Worm (Caenorhabditis elegans) whole organism, late embryonic: ENCODE data around the gene F32H5.3.

Source experiments
- C08G9.2 ChIP-seq: sonication (generic microtip); optimal IDR thresholded peaks from 2 replicates; lab custom pipeline; 2016; ENCODE audit warnings: mild to moderate bottlenecking, missing genetic modification characterization, moderate library complexity, missing compliant biosample characterization
- F13H6.1 ChIP-seq: sonication (generic microtip); optimal IDR thresholded peaks from 2 replicates; lab custom pipeline; 2016; ENCODE audit warnings: missing genetic modification characterization, missing compliant biosample characterization
- K02D7.2 ChIP-seq: sonication (generic microtip); optimal IDR thresholded peaks from 2 replicates; lab custom pipeline; 2017; ENCODE audit warnings: mild to moderate bottlenecking, missing genetic modification characterization, missing compliant biosample characterization
- Y22D7AL.16 ChIP-seq: sonication (generic microtip); optimal IDR thresholded peaks from 2 replicates; lab custom pipeline; 2016; ENCODE audit warnings: missing genetic modification characterization, missing compliant biosample characterization
- ahr-1 ChIP-seq: sonication (generic microtip); optimal IDR thresholded peaks from 2 replicates; lab custom pipeline; 2016; ENCODE audit warnings: missing genetic modification characterization, missing compliant biosample characterization
- ama-1 ChIP-seq: fragments of 150-350 bp; optimal IDR thresholded peaks from 2 replicates; lab custom pipeline; 2014
- ceh-14 ChIP-seq: sonication (generic microtip); optimal IDR thresholded peaks from 2 replicates; lab custom pipeline; 2016; ENCODE audit warnings: missing genotype, missing genetic modification characterization, missing compliant biosample characterization
- ceh-18 ChIP-seq: sonication (generic microtip); optimal IDR thresholded peaks from 2 replicates; lab custom pipeline; 2016; ENCODE audit warnings: missing genetic modification characterization, missing compliant biosample characterization
- ceh-19 ChIP-seq: fragments of 200-800 bp; sonication (Bioruptor generic); optimal IDR thresholded peaks from 2 replicates; lab custom pipeline; 2018; ENCODE audit warnings: mild to moderate bottlenecking, missing genetic modification characterization, missing compliant biosample characterization
- ceh-2 ChIP-seq: sonication (generic microtip); optimal IDR thresholded peaks from 2 replicates; lab custom pipeline; 2016; ENCODE audit warnings: missing genotype, missing genetic modification characterization, missing compliant biosample characterization
- ceh-22 ChIP-seq: sonication (generic microtip); optimal IDR thresholded peaks from 2 replicates; lab custom pipeline; 2017; ENCODE audit warnings: missing biosample characterization, missing genetic modification characterization
- ceh-24 ChIP-seq: sonication (generic microtip); optimal IDR thresholded peaks from 2 replicates; lab custom pipeline; 2016; ENCODE audit warnings: mild to moderate bottlenecking, missing genetic modification characterization, missing compliant biosample characterization
- ceh-31 ChIP-seq: sonication (generic microtip); optimal IDR thresholded peaks from 2 replicates; lab custom pipeline; 2016; ENCODE audit warnings: missing genetic modification characterization, missing compliant biosample characterization
- ceh-6 ChIP-seq: fragments of 200-800 bp; sonication (Bioruptor generic); optimal IDR thresholded peaks from 2 replicates; lab custom pipeline; 2018; ENCODE audit warnings: mild to moderate bottlenecking, missing genetic modification characterization, missing compliant biosample characterization
- ceh-9 ChIP-seq: sonication (generic microtip); optimal IDR thresholded peaks from 2 replicates; lab custom pipeline; 2016; ENCODE audit warnings: mild to moderate bottlenecking, missing genetic modification characterization, inconsistent platforms, missing compliant biosample characterization
- dmd-4 ChIP-seq: sonication (generic microtip); optimal IDR thresholded peaks from 2 replicates; lab custom pipeline; 2016; ENCODE audit warnings: borderline replicate concordance, missing genetic modification characterization, missing compliant biosample characterization
- elt-2 ChIP-seq: sonication (generic microtip); optimal IDR thresholded peaks from 2 replicates; lab custom pipeline; 2016; ENCODE audit warnings: missing genetic modification reagents, missing genetic modification characterization, missing compliant biosample characterization
- elt-4 ChIP-seq: sonication (generic microtip); optimal IDR thresholded peaks from 2 replicates; lab custom pipeline; 2016; ENCODE audit warnings: missing genetic modification characterization, missing compliant biosample characterization
- ets-4 ChIP-seq: sonication (generic microtip); optimal IDR thresholded peaks from 2 replicates; lab custom pipeline; 2016; ENCODE audit warnings: missing genetic modification characterization, missing compliant biosample characterization
- eyg-1 ChIP-seq: sonication (generic microtip); optimal IDR thresholded peaks from 2 replicates; lab custom pipeline; 2016; ENCODE audit warnings: missing genotype, missing genetic modification characterization, missing compliant biosample characterization
- fkh-10 ChIP-seq: fragments of 150-350 bp; optimal IDR thresholded peaks from 2 replicates; lab custom pipeline; 2014; ENCODE audit warnings: missing biosample characterization, missing genetic modification reagents, missing genetic modification characterization
- fkh-6 ChIP-seq: sonication (generic microtip); optimal IDR thresholded peaks from 2 replicates; lab custom pipeline; 2016; ENCODE audit warnings: missing genetic modification characterization, missing compliant biosample characterization
- hlh-13 ChIP-seq: fragments of 200-800 bp; sonication (Bioruptor generic); optimal IDR thresholded peaks from 2 replicates; lab custom pipeline; 2018; ENCODE audit warnings: mild to moderate bottlenecking, missing genetic modification characterization, missing compliant biosample characterization
- hlh-15 ChIP-seq: sonication (generic microtip); optimal IDR thresholded peaks from 2 replicates; lab custom pipeline; 2016; ENCODE audit warnings: missing genetic modification characterization, missing compliant biosample characterization
- madf-2 ChIP-seq: sonication (generic microtip); optimal IDR thresholded peaks from 2 replicates; lab custom pipeline; 2017; ENCODE audit warnings: missing genetic modification characterization, missing compliant biosample characterization
- nfya-1 ChIP-seq: sonication (generic microtip); optimal IDR thresholded peaks from 2 replicates; lab custom pipeline; 2017; ENCODE audit warnings: missing genetic modification characterization, mild to moderate bottlenecking, missing compliant biosample characterization, antibody characterized with exemption, moderate library complexity
- odd-2 ChIP-seq: sonication (generic microtip); optimal IDR thresholded peaks from 2 replicates; lab custom pipeline; 2017; ENCODE audit warnings: antibody characterized with exemption, mild to moderate bottlenecking, missing genetic modification characterization, missing compliant biosample characterization
- pag-3 ChIP-seq: sonication (generic microtip); optimal IDR thresholded peaks from 2 replicates; lab custom pipeline; 2016; ENCODE audit warnings: missing compliant biosample characterization, missing genetic modification characterization, borderline replicate concordance
- pax-1 ChIP-seq: fragments of 150-350 bp; optimal IDR thresholded peaks from 2 replicates; lab custom pipeline; 2014; ENCODE audit warnings: missing biosample characterization, missing genetic modification characterization
- pros-1 ChIP-seq: fragments of 150-350 bp; optimal IDR thresholded peaks from 2 replicates; lab custom pipeline; 2014; ENCODE audit warnings: missing biosample characterization, missing genetic modification reagents, missing genetic modification characterization
- rnt-1 ChIP-seq: sonication (generic microtip); optimal IDR thresholded peaks from 2 replicates; lab custom pipeline; 2016; ENCODE audit warnings: missing genetic modification characterization, missing compliant biosample characterization
- tbx-2 ChIP-seq: sonication (generic microtip); optimal IDR thresholded peaks from 2 replicates; lab custom pipeline; 2016; ENCODE audit warnings: missing genetic modification characterization, missing compliant biosample characterization
- ztf-16 ChIP-seq: sonication (generic microtip); optimal IDR thresholded peaks from 2 replicates; lab custom pipeline; 2017; ENCODE audit warnings: missing genetic modification characterization, missing compliant biosample characterization

F32H5.3 gene

DNA sequence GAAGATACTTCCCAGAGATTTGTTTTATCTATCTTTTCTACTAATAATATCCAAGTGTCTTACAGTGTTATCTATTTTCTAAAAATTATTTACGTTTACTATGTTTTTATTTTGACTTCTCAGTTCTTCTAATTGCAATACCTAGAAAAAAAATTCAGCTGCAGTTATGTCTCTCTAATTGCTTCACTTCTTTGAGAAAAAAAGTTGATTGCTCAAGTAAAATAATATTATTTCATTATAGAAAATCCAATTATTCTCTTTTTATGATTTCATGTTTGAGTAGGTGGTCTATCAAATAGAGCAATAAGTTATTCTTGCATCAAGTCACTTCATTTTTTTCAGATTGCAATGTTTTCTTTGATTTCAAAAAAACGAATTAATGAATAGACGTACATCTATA, 7.4 kb downstream of the F32H5.3 start:
- TF ChIP-seq eyg-1 (tag; lab: Kevin White, UChicago) (no peak), ahr-1 (tag; lab: Kevin White, UChicago) (no peak), ets-4 (tag; lab: Kevin White, UChicago) (no peak), Y22D7AL.16 (tag; lab: Kevin White, UChicago) (no peak), ceh-18 (no peak), ztf-16 (tag; lab: Kevin White, UChicago) (no peak), C08G9.2 (no peak)

ce11 chrV:13367024-13367423, 7.9 kb downstream of the F32H5.3 start, which contains the start of gene srx-125:
TSS of gene srx-125 (plus strand) at chrV:13367324.
- no peak for TF ChIP-seq ceh-24
- no peak for TF ChIP-seq fkh-10 (GFP tag; lab: Kevin White, UChicago)
- TF ChIP-seq ceh-6 (GFP tag; lab: Kevin White, UChicago), result no peak
- TF ChIP-seq Y22D7AL.16 (tag; lab: Kevin White, UChicago), result no peak
- TF ChIP-seq madf-2 (tag; lab: Kevin White, UChicago), result no peak

DNA sequence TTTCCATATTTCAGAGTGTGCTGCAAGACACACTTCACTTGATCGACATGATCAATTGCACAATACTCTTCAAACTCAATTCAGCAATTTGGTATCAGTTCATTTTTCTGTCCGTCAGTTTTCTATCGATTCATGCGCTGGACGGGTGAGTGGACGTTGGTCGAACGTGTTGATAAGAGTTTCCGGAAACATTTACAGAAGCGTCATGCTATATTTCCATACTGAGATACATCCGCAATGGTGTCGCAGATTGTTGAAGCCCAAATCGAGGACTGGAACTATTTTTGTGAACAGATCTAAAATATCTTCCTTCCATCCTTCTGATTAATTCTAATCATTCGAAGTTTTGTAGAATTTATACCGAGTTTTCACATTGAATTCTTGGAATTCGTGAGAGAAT, 10.5 kb downstream of the F32H5.3 start:
- TF ChIP-seq ets-4 (tag; lab: Kevin White, UChicago) (no peak), eyg-1 (tag; lab: Kevin White, UChicago) (no peak), nfya-1 (tag; lab: Kevin White, UChicago) (no peak), ceh-19 (no peak), odd-2 (tag; lab: Kevin White, UChicago) (no peak), hlh-15 (tag; lab: Kevin White, UChicago) (no peak), pax-1 (tag; lab: Kevin White, UChicago) (no peak), ama-1 (lab: Kevin White, UChicago) (no peak), ceh-2 (tag; lab: Kevin White, UChicago) (no peak), ceh-22 (tag; lab: Kevin White, UChicago) (no peak), K02D7.2 (tag; lab: Kevin White, UChicago) (no peak), ceh-14 (tag; lab: Kevin White, UChicago) (no peak), ceh-9 (no peak), elt-4 (tag; lab: Kevin White, UChicago) (no peak), F13H6.1 (tag; lab: Kevin White, UChicago) (no peak), pag-3 (tag; lab: Kevin White, UChicago) (no peak)

DNA sequence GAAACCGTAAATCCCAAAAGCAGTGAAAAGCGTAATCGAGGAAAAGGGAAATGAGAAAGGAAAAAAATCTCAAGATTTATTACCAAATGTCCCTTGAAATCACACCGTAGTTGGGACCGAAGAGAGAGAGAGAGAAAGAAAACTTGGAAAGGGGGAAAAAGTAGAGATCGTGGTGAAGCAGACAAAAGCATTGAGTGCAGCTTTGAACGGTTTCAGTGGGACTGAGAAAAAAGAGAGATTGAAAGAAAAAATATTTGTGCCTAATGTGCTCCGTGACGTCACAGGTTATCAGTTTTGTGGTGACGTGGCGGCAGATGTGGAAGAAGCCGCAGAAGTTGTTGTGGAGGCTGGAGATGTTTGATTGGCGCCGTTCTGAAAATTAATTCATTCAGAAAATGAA, 11.1 kb downstream of the F32H5.3 start:
- TF ChIP-seq rnt-1 (tag; lab: Kevin White, UChicago) (no peak), ama-1 (lab: Kevin White, UChicago) (no peak), Y22D7AL.16 (tag; lab: Kevin White, UChicago) (no peak)

DNA sequence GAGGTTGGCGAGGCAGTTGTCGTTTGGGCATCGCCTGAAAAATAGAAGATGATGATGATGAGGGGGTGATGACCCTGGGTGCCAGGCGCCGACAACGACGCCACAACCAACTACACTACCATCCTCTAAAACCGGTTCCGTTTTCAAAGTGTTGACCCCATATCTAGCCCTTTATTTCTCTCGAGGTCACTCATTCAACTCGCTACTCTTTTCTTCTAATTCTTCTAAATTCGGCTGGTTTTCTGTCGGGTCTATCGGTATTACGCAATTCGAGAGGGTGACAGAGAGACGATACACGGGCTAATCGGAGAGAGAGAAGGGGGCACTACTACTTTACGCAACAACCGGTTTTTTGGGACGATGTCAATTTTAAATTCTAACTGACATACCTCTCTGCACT, 12.2 kb downstream of the F32H5.3 start:
- TF ChIP-seq dmd-4 (tag; lab: Kevin White, UChicago) (no peak), pros-1 (tag; lab: Kevin White, UChicago) (peak; percentile 1), hlh-15 (tag; lab: Kevin White, UChicago) (no peak), ceh-6 (GFP tag; lab: Kevin White, UChicago) (no peak), hlh-13 (GFP tag; lab: Kevin White, UChicago) (no peak), tbx-2 (tag; lab: Kevin White, UChicago) (no peak), pag-3 (tag; lab: Kevin White, UChicago) (no peak), ceh-14 (tag; lab: Kevin White, UChicago) (no peak), ceh-9 (no peak), fkh-6 (tag; lab: Kevin White, UChicago) (no peak), elt-4 (tag; lab: Kevin White, UChicago) (no peak), F13H6.1 (tag; lab: Kevin White, UChicago) (peak; percentile 49), ceh-31 (tag; lab: Kevin White, UChicago) (peak; percentile 34)
- TF ChIP-seq, all 69 proteins: peak for 3

DNA sequence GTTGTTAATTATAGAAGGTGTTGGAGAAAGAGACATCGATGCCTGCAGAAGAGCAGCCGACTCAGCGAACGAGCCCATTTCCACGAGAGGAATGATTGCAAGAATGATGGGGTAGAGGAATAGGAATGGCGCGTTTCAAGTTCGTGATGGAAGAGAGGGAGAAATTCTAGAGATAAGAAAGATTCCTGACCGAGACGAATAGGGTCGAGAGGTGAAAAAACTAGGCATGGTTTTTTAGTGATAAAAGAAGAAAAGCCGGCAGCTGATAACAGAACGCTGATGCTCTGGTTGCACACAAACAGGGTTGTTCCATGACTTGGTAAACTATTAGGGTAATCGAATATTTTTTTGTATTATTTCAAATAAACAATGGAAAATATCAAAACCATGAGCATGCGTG, 13.7 kb downstream of the F32H5.3 start:
- TF ChIP-seq elt-2 (tag; lab: Kevin White, UChicago) (peak; percentile 61), hlh-15 (tag; lab: Kevin White, UChicago) (no peak), K02D7.2 (tag; lab: Kevin White, UChicago) (no peak), ceh-2 (tag; lab: Kevin White, UChicago) (no peak), ceh-18 (no peak), ceh-31 (tag; lab: Kevin White, UChicago) (no peak), ceh-6 (GFP tag; lab: Kevin White, UChicago) (no peak), pag-3 (tag; lab: Kevin White, UChicago) (no peak)
